Fruit fly (Drosophila melanogaster) whole organism, pupa: Measurements from ENCODE around the gene CG11977.

Experiments used
- CG10348 ChIP-seq: fragments of 200-800 bp; sonication (Bioruptor generic); IDR thresholded peaks from 2 replicates; pipeline ENCODE4 v1.3.6; 2022; ENCODE audit warnings: missing biosample characterization, missing genetic modification characterization
- CG12605 ChIP-seq: fragments of 200-800 bp; sonication (Bioruptor generic); IDR thresholded peaks from 2 replicates; pipeline ENCODE4 v1.3.6; 2022; ENCODE audit warnings: missing biosample characterization, missing genetic modification characterization
- CG13204 ChIP-seq: fragments of 200-800 bp; sonication (Bioruptor generic); optimal IDR thresholded peaks from 2 replicates; lab custom pipeline; 2018; ENCODE audit warnings: missing biosample characterization, mild to moderate bottlenecking, missing genetic modification characterization, moderate library complexity
- CG14655 ChIP-seq: fragments of 200-800 bp; sonication (Bioruptor generic); optimal IDR thresholded peaks from 3 replicates; lab custom pipeline; 2017; ENCODE audit warnings: mild to moderate bottlenecking, missing biosample characterization, missing genetic modification reagents, missing genetic modification characterization
- CG15710 ChIP-seq: fragments of 200-800 bp; sonication (Bioruptor generic); optimal IDR thresholded peaks from 2 replicates; lab custom pipeline; 2018; ENCODE audit warnings: missing biosample characterization, mild to moderate bottlenecking, missing genetic modification characterization, moderate library complexity
- CG17806 ChIP-seq: fragments of 200-800 bp; sonication (Bioruptor generic); optimal IDR thresholded peaks from 2 replicates; lab custom pipeline; 2018; ENCODE audit warnings: missing biosample characterization, mild to moderate bottlenecking, missing genetic modification characterization, moderate library complexity
- CG32121 ChIP-seq: fragments of 200-800 bp; sonication (Bioruptor generic); IDR thresholded peaks from 2 replicates; pipeline ENCODE4 v1.3.6; 2022; ENCODE audit warnings: missing biosample characterization, missing genetic modification characterization
- CG34367 ChIP-seq: fragments of 200-800 bp; sonication (Bioruptor generic); optimal IDR thresholded peaks from 2 replicates; lab custom pipeline; 2018; ENCODE audit warnings: missing biosample characterization, mild to moderate bottlenecking, missing genetic modification characterization
- CG4496 ChIP-seq: fragments of 200-800 bp; sonication (Bioruptor generic); IDR thresholded peaks from 3 replicates; pipeline ENCODE4 v1.3.6; 2022; ENCODE audit warnings: missing biosample characterization, missing genetic modification characterization
- CG8159 ChIP-seq: fragments of 200-800 bp; sonication (Bioruptor generic); optimal IDR thresholded peaks from 3 replicates; lab custom pipeline; 2018; ENCODE audit warnings: missing biosample characterization, mild to moderate bottlenecking, missing genetic modification characterization, moderate library complexity
- CG8301 ChIP-seq: fragments of 200-800 bp; sonication (Bioruptor generic); optimal IDR thresholded peaks from 2 replicates; lab custom pipeline; 2018; ENCODE audit warnings: missing biosample characterization, mild to moderate bottlenecking, missing genetic modification characterization
- CG9948 ChIP-seq: fragments of 200-800 bp; sonication (Bioruptor generic); optimal IDR thresholded peaks from 2 replicates; lab custom pipeline; 2018; ENCODE audit warnings: missing biosample characterization, mild to moderate bottlenecking, missing genetic modification characterization, moderate library complexity
- D1 ChIP-seq: fragments of 200-800 bp; sonication (Bioruptor generic); optimal IDR thresholded peaks from 2 replicates; lab custom pipeline; 2018; ENCODE audit warnings: missing biosample characterization, mild to moderate bottlenecking, missing genetic modification characterization, moderate library complexity
- EcR ChIP-seq: fragments of 200-800 bp; sonication (Bioruptor generic); optimal IDR thresholded peaks from 3 replicates; lab custom pipeline; 2019; ENCODE audit warnings: missing biosample characterization, missing genetic modification characterization, mild to moderate bottlenecking, moderate library complexity, missing genetic modification reagents
- Ets98B ChIP-seq: fragments of 200-800 bp; sonication (Bioruptor generic); IDR thresholded peaks from 2 replicates; pipeline ENCODE4 v1.3.6; 2022; ENCODE audit warnings: missing biosample characterization, missing genetic modification characterization
- Pif1A ChIP-seq: fragments of 200-800 bp; sonication (Bioruptor generic); optimal IDR thresholded peaks from 3 replicates; lab custom pipeline; 2016; ENCODE audit warnings: missing biosample characterization, missing genetic modification characterization
- Pif1B ChIP-seq: fragments of 200-800 bp; sonication (Bioruptor generic); optimal IDR thresholded peaks from 3 replicates; lab custom pipeline; 2016; ENCODE audit warnings: missing biosample characterization, missing genetic modification characterization
- Snoo ChIP-seq: fragments of 200-800 bp; sonication (Bioruptor generic); optimal IDR thresholded peaks from 3 replicates; lab custom pipeline; 2017; ENCODE audit warnings: missing biosample characterization, mild to moderate bottlenecking, missing genetic modification characterization, inconsistent platforms
- fd96Ca ChIP-seq: fragments of 200-800 bp; sonication (Bioruptor generic); IDR thresholded peaks from 3 replicates; pipeline ENCODE4 v1.3.6; 2022; ENCODE audit warnings: missing biosample characterization, missing genetic modification characterization
- gl ChIP-seq: fragments of 200-800 bp; sonication (Bioruptor generic); optimal IDR thresholded peaks from 2 replicates; lab custom pipeline; 2018; ENCODE audit warnings: missing biosample characterization, mild to moderate bottlenecking, missing genetic modification characterization
- rn ChIP-seq: fragments of 200-800 bp; sonication (Bioruptor generic); IDR thresholded peaks from 2 replicates; pipeline ENCODE4 v1.3.6; 2022; ENCODE audit warnings: missing biosample characterization, missing genetic modification characterization

The CG11977 gene

DNA sequence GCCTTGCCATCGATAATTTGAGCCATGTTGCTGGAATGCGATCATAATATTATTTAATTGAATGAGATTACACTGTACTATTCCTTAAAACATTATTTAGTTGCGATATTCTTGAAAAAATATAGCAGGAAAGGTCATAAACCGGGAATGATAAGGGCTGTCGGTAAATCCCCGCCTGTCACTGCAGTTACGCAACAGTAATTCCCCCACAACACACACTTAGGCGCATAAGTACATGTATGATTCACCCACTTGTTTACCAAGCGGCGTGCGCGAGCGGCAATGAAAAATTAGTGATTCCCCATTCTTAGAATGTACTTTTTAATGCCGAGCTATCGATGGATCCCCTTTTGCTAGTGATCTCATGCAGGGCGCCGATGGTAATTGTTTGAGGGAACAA lies 46.1 kb downstream of the CG11977 start:
- TF ChIP-seq EcR (GFP tag; lab: Kevin White, UChicago) (peak; percentile 78), Pif1A (GFP tag; lab: Kevin White, UChicago) (no peak)

DNA sequence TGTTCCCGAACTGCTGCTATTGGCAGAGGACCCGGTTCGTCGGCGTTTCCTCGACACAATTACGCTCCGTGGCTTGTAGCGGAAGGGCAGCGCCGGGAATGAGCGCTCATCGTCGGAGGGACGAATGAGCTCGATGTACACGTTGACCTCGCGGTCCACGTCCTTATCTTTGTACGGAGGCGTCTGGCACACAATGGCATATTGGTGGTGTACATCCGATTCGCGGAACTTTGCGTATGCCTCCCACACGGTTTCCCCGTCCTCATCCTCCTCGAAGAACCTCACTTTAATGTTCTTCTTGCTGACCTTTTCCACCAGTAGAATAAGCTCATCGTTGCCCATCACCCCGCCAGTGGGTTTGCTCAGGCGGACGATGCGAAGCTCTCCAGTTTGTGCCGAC lies 48.2 kb downstream of the CG11977 start:
- TF ChIP-seq rn (GFP tag; lab: Robert Waterston, UW) (no peak), Ets98B (GFP tag; lab: Robert Waterston, UW) (no peak), EcR (GFP tag; lab: Kevin White, UChicago) (no peak), Pif1A (GFP tag; lab: Kevin White, UChicago) (no peak)
- TF ChIP-seq, all 21 proteins: peak for 0

DNA sequence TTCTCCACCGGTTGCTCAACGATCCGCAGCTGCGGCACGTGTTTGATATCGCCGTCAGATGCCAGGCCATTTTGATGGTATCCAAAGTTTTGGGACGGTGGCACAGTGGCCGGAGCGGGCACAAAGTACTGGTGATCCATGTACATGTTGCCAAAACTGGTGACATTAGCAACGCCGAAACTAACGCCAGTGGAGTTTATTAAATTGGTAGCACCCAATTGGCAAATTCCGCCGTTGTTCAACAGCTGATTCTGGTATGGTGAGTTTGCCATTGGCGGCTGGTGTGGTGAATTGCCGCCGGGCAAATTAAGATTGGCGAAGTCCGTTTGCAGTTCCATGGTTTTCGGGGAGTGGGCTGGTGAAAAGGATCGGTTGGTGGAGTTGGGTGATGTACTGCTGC lies 49.5 kb downstream of the CG11977 start:
- no peak for TF ChIP-seq CG4496 (GFP tag; lab: Robert Waterston, UW)
- no peak for TF ChIP-seq CG13204
- no peak for TF ChIP-seq D1 (tag; lab: Kevin White, UChicago)
- no peak for TF ChIP-seq CG34367 (tag; lab: Kevin White, UChicago)
- no peak for TF ChIP-seq CG8159 (tag; lab: Kevin White, UChicago)
- no peak for TF ChIP-seq CG9948 (tag; lab: Kevin White, UChicago)
- no peak for TF ChIP-seq CG8301 (tag; lab: Kevin White, UChicago)
- TF ChIP-seq CG15710 (tag; lab: Kevin White, UChicago) = no peak
- TF ChIP-seq Pif1B = no peak
- TF ChIP-seq CG17806 = no peak
- TF ChIP-seq rn (GFP tag; lab: Robert Waterston, UW) = no peak

dm6 chr3R:9047561-9048465 lies 50.3 kb downstream of the CG11977 start, which contains the start of gene Rel:
TSS of gene Rel (minus strand) at chr3R:9047977.
- peak; percentile 55 for TF ChIP-seq CG17806
- TF ChIP-seq CG9948 (tag; lab: Kevin White, UChicago) = peak; percentile 59
- TF ChIP-seq Pif1A (GFP tag; lab: Kevin White, UChicago) = no peak
- no peak for TF ChIP-seq CG8301 (tag; lab: Kevin White, UChicago)
- TF ChIP-seq CG10348 (GFP tag; lab: Robert Waterston, UW) = no peak
- peak; percentile 4 for TF ChIP-seq EcR (GFP tag; lab: Kevin White, UChicago)
- TF ChIP-seq Snoo (tag; lab: Kevin White, UChicago) = peak; percentile 47
- no peak for TF ChIP-seq gl (tag; lab: Kevin White, UChicago)
- TF ChIP-seq Pif1B = no peak
- TF ChIP-seq CG14655 (GFP tag; lab: Kevin White, UChicago) = no peak
- TF ChIP-seq CG4496 (GFP tag; lab: Robert Waterston, UW) = no peak
- no peak for TF ChIP-seq CG13204
- TF ChIP-seq fd96Ca = no peak
- TF ChIP-seq CG15710 (tag; lab: Kevin White, UChicago) = peak; percentile 74
- peak; percentile 41 for TF ChIP-seq CG34367 (tag; lab: Kevin White, UChicago)
- TF ChIP-seq D1 (tag; lab: Kevin White, UChicago) = no peak
- no peak for TF ChIP-seq CG32121
- no peak for TF ChIP-seq rn (GFP tag; lab: Robert Waterston, UW)
- TF ChIP-seq CG12605 = no peak
- peak; percentile 80 for TF ChIP-seq CG8159 (tag; lab: Kevin White, UChicago)
- TF ChIP-seq Ets98B (GFP tag; lab: Robert Waterston, UW) = no peak
- TF ChIP-seq, all 21 proteins: peak for 7
